Fruit fly (Drosophila melanogaster) whole organism, embryonic: ENCODE results near the gene CG31677.

ENCODE experiments used
- Antp ChIP-seq: fragments of 200-800 bp; sonication (Bioruptor generic); optimal IDR thresholded peaks from 3 replicates; lab custom pipeline; 2016; ENCODE audit warnings: missing biosample characterization, missing genetic modification characterization
- Asciz ChIP-seq: fragments of 200-800 bp; sonication (Bioruptor generic); optimal IDR thresholded peaks from 2 replicates; lab custom pipeline; 2017; ENCODE audit warnings: missing biosample characterization, mild to moderate bottlenecking, missing genetic modification characterization, missing genetic modification reagents
- B-H1 ChIP-seq: fragments of 200-800 bp; sonication (Bioruptor generic); IDR thresholded peaks from 3 replicates; pipeline ENCODE4 v1.3.6; 2022; ENCODE audit warnings: missing biosample characterization, missing genetic modification characterization
- Bgb ChIP-seq: fragments of 200-800 bp; sonication (Bioruptor generic); IDR thresholded peaks from 2 replicates; pipeline ENCODE4 v1.3.6; 2022; ENCODE audit warnings: missing biosample characterization, missing genetic modification characterization; ENCODE audit not compliant: partially characterized antibody
- CG10267 ChIP-seq: fragments of 200-800 bp; sonication (Bioruptor generic); optimal IDR thresholded peaks from 2 replicates; lab custom pipeline; 2018; ENCODE audit warnings: missing biosample characterization, mild to moderate bottlenecking, missing genetic modification characterization, moderate library complexity
- CG11398 ChIP-seq: fragments of 200-800 bp; sonication (Bioruptor generic); optimal IDR thresholded peaks from 2 replicates; lab custom pipeline; 2016; ENCODE audit warnings: missing biosample characterization, missing genetic modification characterization
- CG11456 ChIP-seq: fragments of 200-800 bp; sonication (Bioruptor generic); IDR thresholded peaks from 3 replicates; pipeline ENCODE4 v1.3.6; 2022; ENCODE audit warnings: missing biosample characterization, missing genetic modification characterization
- CG12104 ChIP-seq: fragments of 200-800 bp; sonication (Bioruptor generic); optimal IDR thresholded peaks from 3 replicates; lab custom pipeline; 2016; ENCODE audit warnings: missing biosample characterization, missing genetic modification characterization
- CG12155 ChIP-seq: fragments of 200-800 bp; sonication (Bioruptor generic); optimal IDR thresholded peaks from 3 replicates; lab custom pipeline; 2016; ENCODE audit warnings: missing biosample characterization, missing genetic modification characterization
- CG12942 ChIP-seq: fragments of 200-800 bp; sonication (Bioruptor generic); optimal IDR thresholded peaks from 3 replicates; lab custom pipeline; 2016; ENCODE audit warnings: missing biosample characterization, missing genetic modification characterization
- CG13296 ChIP-seq: fragments of 200-800 bp; sonication (Bioruptor generic); optimal IDR thresholded peaks from 3 replicates; lab custom pipeline; 2018; ENCODE audit warnings: missing biosample characterization, mild to moderate bottlenecking, missing genetic modification characterization
- CG15479 ChIP-seq: fragments of 200-800 bp; sonication (Bioruptor generic); optimal IDR thresholded peaks from 3 replicates; lab custom pipeline; 2019; ENCODE audit warnings: missing biosample characterization, mild to moderate bottlenecking, missing genetic modification characterization, moderate library complexity
- CG15601 ChIP-seq: fragments of 200-800 bp; sonication (Bioruptor generic); optimal IDR thresholded peaks from 3 replicates; lab custom pipeline; 2019; ENCODE audit warnings: missing biosample characterization, mild to moderate bottlenecking, missing genetic modification characterization, moderate library complexity
- CG1603 ChIP-seq: fragments of 200-800 bp; sonication (Bioruptor generic); optimal IDR thresholded peaks from 2 replicates; lab custom pipeline; 2019; ENCODE audit warnings: missing biosample characterization, mild to moderate bottlenecking, missing genetic modification characterization, moderate library complexity
- CG17829 ChIP-seq: fragments of 200-800 bp; optimal IDR thresholded peaks from 2 replicates; lab custom pipeline; 2019; ENCODE audit warnings: missing biosample characterization, mild to moderate bottlenecking, missing genetic modification characterization, moderate library complexity
- CG18599 ChIP-seq: fragments of 200-800 bp; sonication (Bioruptor generic); optimal IDR thresholded peaks from 3 replicates; lab custom pipeline; 2017; ENCODE audit warnings: missing biosample characterization, missing genetic modification characterization, mild to moderate bottlenecking, moderate library complexity, missing genetic modification reagents
- CG18764 ChIP-seq: fragments of 200-800 bp; sonication (Bioruptor generic); optimal IDR thresholded peaks from 3 replicates; lab custom pipeline; 2016; ENCODE audit warnings: missing biosample characterization, missing genetic modification characterization
- CG31224 ChIP-seq: fragments of 200-800 bp; sonication (Bioruptor generic); IDR thresholded peaks from 2 replicates; pipeline ENCODE4 v1.3.6; 2022; ENCODE audit warnings: missing biosample characterization, missing genetic modification characterization
- CG33557 ChIP-seq: fragments of 200-800 bp; sonication (Bioruptor generic); optimal IDR thresholded peaks from 2 replicates; lab custom pipeline; 2019; ENCODE audit warnings: missing biosample characterization, mild to moderate bottlenecking, missing genetic modification characterization, moderate library complexity
- CG3995 ChIP-seq: fragments of 200-800 bp; sonication (Bioruptor generic); optimal IDR thresholded peaks from 3 replicates; lab custom pipeline; 2016; ENCODE audit warnings: missing biosample characterization, missing genetic modification characterization
- CG42726 ChIP-seq: fragments of 200-800 bp; sonication (Bioruptor generic); IDR thresholded peaks from 2 replicates; pipeline ENCODE4 v1.3.6; 2022; ENCODE audit warnings: missing biosample characterization, missing genetic modification characterization; ENCODE audit not compliant: partially characterized antibody
- CG5245 ChIP-seq: fragments of 200-800 bp; sonication (Bioruptor generic); optimal IDR thresholded peaks from 3 replicates; lab custom pipeline; 2016; ENCODE audit warnings: missing biosample characterization, missing genetic modification characterization
- CG6272 ChIP-seq: fragments of 200-800 bp; sonication (Bioruptor generic); IDR thresholded peaks from 2 replicates; pipeline ENCODE4 v1.3.6; 2022; ENCODE audit warnings: missing biosample characterization, missing genetic modification characterization
- CG6791 ChIP-seq: fragments of 200-800 bp; sonication (Bioruptor generic); IDR thresholded peaks from 3 replicates; pipeline ENCODE4 v1.3.6; 2022; ENCODE audit warnings: missing biosample characterization, missing genetic modification characterization; ENCODE audit not compliant: partially characterized antibody
- CG8359 ChIP-seq: fragments of 200-800 bp; sonication (Bioruptor generic); optimal IDR thresholded peaks from 2 replicates; lab custom pipeline; 2017; ENCODE audit warnings: missing biosample characterization, mild to moderate bottlenecking, missing genetic modification characterization, borderline replicate concordance
- CoRest ChIP-seq: fragments of 200-800 bp; sonication (Bioruptor generic); optimal IDR thresholded peaks from 3 replicates; lab custom pipeline; 2018; ENCODE audit warnings: missing biosample characterization, mild to moderate bottlenecking, missing genetic modification characterization, moderate library complexity
- D19B ChIP-seq: fragments of 200-800 bp; sonication (Bioruptor generic); optimal IDR thresholded peaks from 2 replicates; lab custom pipeline; 2017; ENCODE audit warnings: missing biosample characterization, mild to moderate bottlenecking, missing genetic modification characterization
- Lhr ChIP-seq: fragments of 200-800 bp; sonication (Bioruptor generic); optimal IDR thresholded peaks from 3 replicates; lab custom pipeline; 2017; ENCODE audit warnings: mild to moderate bottlenecking, missing biosample characterization, missing genetic modification reagents, missing genetic modification characterization
- NC2β ChIP-seq: fragments of 200-800 bp; sonication (Bioruptor generic); optimal IDR thresholded peaks from 2 replicates; lab custom pipeline; 2016; ENCODE audit warnings: missing biosample characterization, missing genetic modification characterization
- Nf-YB ChIP-seq: fragments of 200-800 bp; sonication (Bioruptor generic); optimal IDR thresholded peaks from 3 replicates; lab custom pipeline; 2019; ENCODE audit warnings: missing biosample characterization, mild to moderate bottlenecking, missing genetic modification characterization, moderate library complexity
- Rfx ChIP-seq: fragments of 200-800 bp; sonication (Bioruptor generic); IDR thresholded peaks from 2 replicates; pipeline ENCODE4 v1.3.6; 2022; ENCODE audit warnings: missing biosample characterization, missing genetic modification characterization
- Sox100B ChIP-seq: fragments of 200-800 bp; sonication (Bioruptor generic); optimal IDR thresholded peaks from 3 replicates; lab custom pipeline; 2018; ENCODE audit warnings: missing biosample characterization, mild to moderate bottlenecking, missing genetic modification characterization
- Sry-δ ChIP-seq: fragments of 200-800 bp; sonication (Bioruptor generic); optimal IDR thresholded peaks from 2 replicates; lab custom pipeline; 2016; ENCODE audit warnings: missing biosample characterization, missing genetic modification characterization
- YL-1 ChIP-seq: fragments of 200-800 bp; sonication (Bioruptor generic); optimal IDR thresholded peaks from 3 replicates; lab custom pipeline; 2017; ENCODE audit warnings: missing biosample characterization, mild to moderate bottlenecking, missing genetic modification characterization
- az2 ChIP-seq: fragments of 200-800 bp; sonication (Bioruptor generic); optimal IDR thresholded peaks from 3 replicates; lab custom pipeline; 2016; ENCODE audit warnings: missing biosample characterization, missing genetic modification characterization
- bbx ChIP-seq: fragments of 200-800 bp; sonication (Bioruptor generic); IDR thresholded peaks from 2 replicates; pipeline ENCODE4 v1.3.6; 2022; ENCODE audit warnings: missing biosample characterization, missing genetic modification characterization; ENCODE audit not compliant: partially characterized antibody
- chn ChIP-seq: fragments of 200-800 bp; sonication (Bioruptor generic); optimal IDR thresholded peaks from 2 replicates; lab custom pipeline; 2016; ENCODE audit warnings: missing biosample characterization, missing genetic modification characterization
- emc ChIP-seq: fragments of 200-800 bp; sonication (Bioruptor generic); optimal IDR thresholded peaks from 2 replicates; lab custom pipeline; 2016; ENCODE audit warnings: missing biosample characterization, missing genetic modification characterization
- fru ChIP-seq: fragments of >200 bp; optimal IDR thresholded peaks from 2 replicates; lab custom pipeline; 2017
- ftz-f1 ChIP-seq: fragments of 200-800 bp; sonication (Bioruptor generic); optimal IDR thresholded peaks from 2 replicates; lab custom pipeline; 2016; ENCODE audit warnings: missing biosample characterization, missing genetic modification characterization
- nau ChIP-seq: fragments of 200-800 bp; sonication (Bioruptor generic); optimal IDR thresholded peaks from 3 replicates; lab custom pipeline; 2017; ENCODE audit warnings: missing biosample characterization, mild to moderate bottlenecking, missing genetic modification characterization, missing genetic modification reagents
- nerfin-2 ChIP-seq: fragments of 200-800 bp; sonication (Bioruptor generic); IDR thresholded peaks from 2 replicates; pipeline ENCODE4 v1.3.6; 2022; ENCODE audit warnings: missing biosample characterization, missing genetic modification characterization; ENCODE audit not compliant: partially characterized antibody
- pan ChIP-seq, 4 experiments: fragments of >200 bp in 3 of 4; fragments of 200-800 bp in 1 of 4; sonication (Bioruptor generic) in 1 of 4; optimal IDR thresholded peaks in 3 of 4; IDR thresholded peaks in 1 of 4; 2 replicates each; pipeline versions ENCODE4 v1.3.6 to Lab custom; 2017 to 2022; ENCODE audit warnings: missing biosample characterization in 2 of 4, missing genetic modification characterization in 2 of 4, mixed read lengths in 1 of 4
- pros ChIP-seq: fragments of 200-800 bp; sonication (Bioruptor generic); optimal IDR thresholded peaks from 3 replicates; lab custom pipeline; 2019; ENCODE audit warnings: missing biosample characterization, mild to moderate bottlenecking, missing genetic modification characterization, moderate library complexity
- pum ChIP-seq: fragments of 200-800 bp; sonication (Bioruptor generic); optimal IDR thresholded peaks from 2 replicates; lab custom pipeline; 2016; ENCODE audit warnings: missing biosample characterization, missing genetic modification characterization
- sens ChIP-seq: fragments of 200-800 bp; sonication (Bioruptor generic); peaks from one replicate; lab custom pipeline; 2016; ENCODE audit warnings: missing biosample characterization, missing genetic modification characterization
- sima ChIP-seq: fragments of 200-800 bp; sonication (Bioruptor generic); optimal IDR thresholded peaks from 2 replicates; lab custom pipeline; 2016; ENCODE audit warnings: missing biosample characterization, missing genetic modification characterization
- sisA ChIP-seq: fragments of 200-800 bp; sonication (Bioruptor generic); IDR thresholded peaks from 2 replicates; pipeline ENCODE4 v1.3.6; 2022; ENCODE audit warnings: missing biosample characterization, missing genetic modification characterization
- slbo ChIP-seq: fragments of 200-800 bp; sonication (Bioruptor generic); IDR thresholded peaks from 2 replicates; pipeline ENCODE4 v1.3.6; 2022; ENCODE audit warnings: missing biosample characterization, missing genetic modification characterization
- usp ChIP-seq: fragments of >200 bp; optimal IDR thresholded peaks from 2 replicates; lab custom pipeline; 2017; ENCODE audit warnings: missing biosample characterization, missing genetic modification characterization

Gene CG31677

dm6 chr2L:20645394-20645869 is 41.4 kb upstream of the CG31677 start, which contains the start of the genes phr6-4 and CG2608 (continued):
- TF ChIP-seq CG12155 (GFP tag; lab: Kevin White, UChicago) (peak; percentile 91), Lhr (peak; percentile 77), Bgb (GFP tag; lab: Robert Waterston, UW) (no peak), Rfx (peak; percentile 87), CG33557 (GFP tag; lab: Kevin White, UChicago) (peak; percentile 93), CG12942 (GFP tag; lab: Kevin White, UChicago) (peak; percentile 93), pum (peak; percentile 81), CG6272 (GFP tag; lab: Robert Waterston, UW) (peak; percentile 76), CG3995 (GFP tag; lab: Kevin White, UChicago) (peak; percentile 90), CG31224 (GFP tag; lab: Robert Waterston, UW) (peak; percentile 70), CG18599 (GFP tag; lab: Kevin White, UChicago) (peak; percentile 93), CG13296 (GFP tag; lab: Kevin White, UChicago) (peak; percentile 92), Antp (GFP tag; lab: Kevin White, UChicago) (peak; percentile 76), sisA (GFP tag; lab: Robert Waterston, UW) (peak; percentile 80), CG15601 (tag; lab: Kevin White, UChicago) (peak; percentile 92), bbx (GFP tag; lab: Robert Waterston, UW) (no peak), CG10267 (tag; lab: Kevin White, UChicago) (peak; percentile 89), pan (optimal IDR thresholded peaks at IDR 0.05; lab: Kevin White, UChicago) (no peak), pan (GFP tag; optimal IDR thresholded peaks at IDR 0.05 in 1 of 2, IDR thresholded peaks at IDR 0.05 in 1 of 2) (peak in 1 of 2 experiments; percentile 83), nerfin-2 (GFP tag; lab: Robert Waterston, UW) (no peak), chn (GFP tag; lab: Kevin White, UChicago) (peak; percentile 90), CG11398 (GFP tag; lab: Kevin White, UChicago) (peak; percentile 54), NC2β (GFP tag; lab: Kevin White, UChicago) (peak; percentile 85), CG6791 (GFP tag; lab: Robert Waterston, UW) (no peak), nau (peak; percentile 87), CG1603 (tag; lab: Kevin White, UChicago) (peak; percentile 77), az2 (GFP tag; lab: Kevin White, UChicago) (peak; percentile 95), fru (lab: Kevin White, UChicago) (no peak), CG18764 (GFP tag; lab: Kevin White, UChicago) (peak; percentile 91), CG17829 (tag; lab: Kevin White, UChicago) (peak; percentile 94), CG15479 (no peak), ftz-f1 (GFP tag; lab: Kevin White, UChicago) (peak; percentile 18), CG5245 (GFP tag; lab: Kevin White, UChicago) (peak; percentile 88), usp (GFP tag; lab: Kevin White, UChicago) (no peak), Sry-δ (GFP tag; lab: Kevin White, UChicago) (peak; percentile 36), CG12104 (GFP tag; lab: Kevin White, UChicago) (peak; percentile 91), slbo (GFP tag; lab: Robert Waterston, UW) (peak; percentile 92), CoRest (tag; lab: Kevin White, UChicago) (peak; percentile 97), CG8359 (GFP tag; lab: Kevin White, UChicago) (peak; percentile 66), D19B (GFP tag; lab: Kevin White, UChicago) (peak; percentile 84), B-H1 (GFP tag; lab: Robert Waterston, UW) (peak; percentile 81), pros (GFP tag; lab: Kevin White, UChicago) (no peak), sens (GFP tag; lab: Kevin White, UChicago) (peak; percentile 98), Asciz (GFP tag; lab: Kevin White, UChicago) (peak; percentile 91), CG11456 (peak; percentile 84), emc (peak; percentile 62), CG42726 (GFP tag; lab: Robert Waterston, UW) (no peak), Sox100B (GFP tag; lab: Kevin White, UChicago) (peak; percentile 94), YL-1 (peak; percentile 78), Nf-YB (GFP tag; lab: Kevin White, UChicago) (peak; percentile 82), sima (GFP tag; lab: Kevin White, UChicago) (peak; percentile 24)
